Fruit fly (Drosophila melanogaster) whole organism, prepupa: ENCODE results near the gene CG9784.

Experiments used
- Blimp-1 ChIP-seq: fragments of 200-800 bp; sonication (Bioruptor generic); optimal IDR thresholded peaks from 3 replicates; lab custom pipeline; 2017; ENCODE audit warnings: missing biosample characterization, missing genetic modification characterization, mild to moderate bottlenecking, moderate library complexity, missing genetic modification reagents
- CG10669 ChIP-seq: fragments of 200-800 bp; sonication (Bioruptor generic); optimal IDR thresholded peaks from 3 replicates; lab custom pipeline; 2018; ENCODE audit warnings: missing biosample characterization, mild to moderate bottlenecking, missing genetic modification characterization, moderate library complexity
- CG11294 ChIP-seq: fragments of 200-800 bp; sonication (Bioruptor generic); IDR thresholded peaks from 2 replicates; pipeline ENCODE4 v1.3.6; 2022; ENCODE audit warnings: missing biosample characterization, missing genetic modification characterization
- CG11762 ChIP-seq: fragments of 200-800 bp; sonication (Bioruptor generic); optimal IDR thresholded peaks from 3 replicates; lab custom pipeline; 2016; ENCODE audit warnings: missing biosample characterization, missing genetic modification characterization; ENCODE audit not compliant: insufficient read depth
- CG11902 ChIP-seq: fragments of 200-800 bp; sonication (Bioruptor generic); optimal IDR thresholded peaks from 3 replicates; lab custom pipeline; 2016; ENCODE audit warnings: missing biosample characterization, missing genetic modification characterization
- CG15336 ChIP-seq: fragments of 200-800 bp; sonication (Bioruptor generic); IDR thresholded peaks from 2 replicates; pipeline ENCODE4 v1.3.6; 2022; ENCODE audit warnings: missing biosample characterization, missing genetic modification characterization
- CG16779 ChIP-seq: fragments of 200-800 bp; sonication (Bioruptor generic); optimal IDR thresholded peaks from 3 replicates; lab custom pipeline; 2017; ENCODE audit warnings: missing biosample characterization, mild to moderate bottlenecking, missing genetic modification characterization
- CG32006 ChIP-seq: fragments of 200-800 bp; sonication (Bioruptor generic); optimal IDR thresholded peaks from 3 replicates; lab custom pipeline; 2017; ENCODE audit warnings: missing biosample characterization, mild to moderate bottlenecking, missing genetic modification characterization
- CG3919 ChIP-seq: fragments of 200-800 bp; sonication (Bioruptor generic); optimal IDR thresholded peaks from 3 replicates; lab custom pipeline; 2016; ENCODE audit warnings: missing biosample characterization, missing genetic modification characterization
- CG4318 ChIP-seq: fragments of 200-800 bp; sonication (Bioruptor generic); optimal IDR thresholded peaks from 3 replicates; lab custom pipeline; 2017; ENCODE audit warnings: missing biosample characterization, mild to moderate bottlenecking, missing genetic modification characterization
- CG6808 ChIP-seq: fragments of 200-800 bp; sonication (Bioruptor generic); optimal IDR thresholded peaks from 3 replicates; lab custom pipeline; 2017; ENCODE audit warnings: missing biosample characterization, missing genetic modification characterization, mild to moderate bottlenecking, moderate library complexity, missing genetic modification reagents
- CG6854 ChIP-seq: fragments of 200-800 bp; sonication (Bioruptor generic); optimal IDR thresholded peaks from 2 replicates; lab custom pipeline; 2017; ENCODE audit warnings: missing biosample characterization, mild to moderate bottlenecking, missing genetic modification characterization
- CG7368 ChIP-seq: fragments of 200-800 bp; sonication (Bioruptor generic); optimal IDR thresholded peaks from 3 replicates; lab custom pipeline; 2016; ENCODE audit warnings: missing biosample characterization, missing genetic modification characterization
- CG8119 ChIP-seq: fragments of 200-800 bp; sonication (Bioruptor generic); IDR thresholded peaks from 3 replicates; pipeline ENCODE4 v1.3.6; 2022; ENCODE audit warnings: missing biosample characterization, missing genetic modification characterization
- CG8319 ChIP-seq: fragments of 200-800 bp; sonication (Bioruptor generic); optimal IDR thresholded peaks from 3 replicates; lab custom pipeline; 2016; ENCODE audit warnings: missing biosample characterization, missing genetic modification characterization
- Eip75B ChIP-seq: fragments of 200-800 bp; sonication (Bioruptor generic); optimal IDR thresholded peaks from 3 replicates; lab custom pipeline; 2016; ENCODE audit warnings: missing biosample characterization, missing genetic modification characterization
- Eip78C ChIP-seq: fragments of 200-800 bp; sonication (Bioruptor generic); peaks from one replicate; lab custom pipeline; 2016; ENCODE audit warnings: missing biosample characterization, missing genetic modification characterization
- Gug ChIP-seq: fragments of 200-800 bp; sonication (Bioruptor generic); IDR thresholded peaks from 2 replicates; pipeline ENCODE4 v1.3.6; 2022; ENCODE audit warnings: missing biosample characterization, missing genetic modification characterization
- Hr39 ChIP-seq: fragments of 200-800 bp; sonication (Bioruptor generic); optimal IDR thresholded peaks from 2 replicates; lab custom pipeline; 2016; ENCODE audit warnings: missing biosample characterization, missing genetic modification characterization
- OdsH ChIP-seq: fragments of 200-800 bp; sonication (Bioruptor generic); optimal IDR thresholded peaks from 3 replicates; lab custom pipeline; 2016; ENCODE audit warnings: missing biosample characterization, missing genetic modification characterization
- Smox ChIP-seq: fragments of 200-800 bp; sonication (Bioruptor generic); optimal IDR thresholded peaks from 3 replicates; lab custom pipeline; 2016; ENCODE audit warnings: missing biosample characterization, missing genetic modification characterization
- Sox14 ChIP-seq: fragments of 200-800 bp; sonication (Bioruptor generic); optimal IDR thresholded peaks from 3 replicates; lab custom pipeline; 2016; ENCODE audit warnings: missing biosample characterization, missing genetic modification characterization
- Sox15 ChIP-seq: fragments of 200-800 bp; sonication (Bioruptor generic); optimal IDR thresholded peaks from 3 replicates; lab custom pipeline; 2016; ENCODE audit warnings: missing biosample characterization, missing genetic modification characterization
- cyc ChIP-seq: fragments of 200-800 bp; sonication (Bioruptor generic); optimal IDR thresholded peaks from 3 replicates; lab custom pipeline; 2016; ENCODE audit warnings: missing biosample characterization, missing genetic modification characterization
- esn ChIP-seq: fragments of 200-800 bp; sonication (Bioruptor generic); optimal IDR thresholded peaks from 2 replicates; lab custom pipeline; 2016; ENCODE audit warnings: missing biosample characterization, mild to moderate bottlenecking, missing genetic modification characterization, moderate library complexity
- fd59A ChIP-seq: fragments of 200-800 bp; sonication (Bioruptor generic); optimal IDR thresholded peaks from 2 replicates; lab custom pipeline; 2017; ENCODE audit warnings: missing biosample characterization, mild to moderate bottlenecking, missing genetic modification characterization, missing genetic modification reagents
- fkh ChIP-seq: fragments of 200-800 bp; sonication (Bioruptor generic); optimal IDR thresholded peaks from 3 replicates; lab custom pipeline; 2017; ENCODE audit warnings: missing biosample characterization, mild to moderate bottlenecking, missing genetic modification characterization, moderate library complexity
- lz ChIP-seq: fragments of 200-800 bp; sonication (Bioruptor generic); optimal IDR thresholded peaks from 3 replicates; lab custom pipeline; 2016; ENCODE audit warnings: missing biosample characterization, missing genetic modification characterization
- pdm3 ChIP-seq: fragments of 200-800 bp; sonication (Bioruptor generic); optimal IDR thresholded peaks from 3 replicates; lab custom pipeline; 2016; ENCODE audit warnings: missing biosample characterization, missing genetic modification characterization
- salr ChIP-seq, 2 experiments: fragments of 200-800 bp; sonication (Bioruptor generic); optimal IDR thresholded peaks; 3 replicates each; lab custom pipeline; 2016 to 2018; ENCODE audit warnings: missing biosample characterization in 2 of 2, missing genetic modification characterization in 2 of 2, mild to moderate bottlenecking in 1 of 2
- vri ChIP-seq: fragments of 200-800 bp; sonication (Bioruptor generic); optimal IDR thresholded peaks from 3 replicates; lab custom pipeline; 2016; ENCODE audit warnings: missing biosample characterization, mild to moderate bottlenecking, missing genetic modification characterization

Gene CG9784

DNA sequence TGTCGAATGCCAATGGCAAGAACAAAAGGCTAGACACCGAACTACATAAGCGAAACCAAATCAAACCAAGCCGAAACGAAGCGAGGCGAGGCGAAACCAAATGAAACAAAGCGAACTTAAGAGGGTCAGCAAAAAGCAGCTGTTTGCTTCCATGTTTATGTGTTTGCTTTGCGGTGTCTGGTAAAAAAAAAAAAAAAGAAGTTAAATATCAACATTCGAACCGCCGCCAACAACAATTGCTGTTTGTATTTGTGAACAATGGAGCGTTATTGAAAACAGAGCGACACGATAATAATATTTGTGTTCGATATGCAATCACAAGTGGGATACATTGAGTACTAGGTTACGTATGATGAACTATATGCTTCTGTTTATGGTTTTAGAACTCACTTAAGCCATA is 25.4 kb downstream of the CG9784 start (continued):
- TF ChIP-seq fd59A (GFP tag; lab: Kevin White, UChicago) (peak; percentile 17), CG8319 (no peak), OdsH (GFP tag; lab: Kevin White, UChicago) (no peak), Smox (no peak), pdm3 (no peak), CG4318 (GFP tag; lab: Kevin White, UChicago) (no peak), CG10669 (GFP tag; lab: Kevin White, UChicago) (peak; percentile 30), CG3919 (GFP tag; lab: Kevin White, UChicago) (peak; percentile 4), salr (GFP tag; optimal IDR thresholded peaks at IDR 0.05; lab: Kevin White, UChicago) (no peak), esn (peak; percentile 31), CG32006 (GFP tag; lab: Kevin White, UChicago) (no peak), lz (GFP tag; lab: Kevin White, UChicago) (no peak), CG6808 (peak; percentile 27), vri (GFP tag; lab: Kevin White, UChicago) (peak; percentile 39), cyc (GFP tag; lab: Kevin White, UChicago) (no peak), CG7368 (GFP tag; lab: Kevin White, UChicago) (peak; percentile 28)
- TF ChIP-seq, all 60 proteins: peak for 21

DNA sequence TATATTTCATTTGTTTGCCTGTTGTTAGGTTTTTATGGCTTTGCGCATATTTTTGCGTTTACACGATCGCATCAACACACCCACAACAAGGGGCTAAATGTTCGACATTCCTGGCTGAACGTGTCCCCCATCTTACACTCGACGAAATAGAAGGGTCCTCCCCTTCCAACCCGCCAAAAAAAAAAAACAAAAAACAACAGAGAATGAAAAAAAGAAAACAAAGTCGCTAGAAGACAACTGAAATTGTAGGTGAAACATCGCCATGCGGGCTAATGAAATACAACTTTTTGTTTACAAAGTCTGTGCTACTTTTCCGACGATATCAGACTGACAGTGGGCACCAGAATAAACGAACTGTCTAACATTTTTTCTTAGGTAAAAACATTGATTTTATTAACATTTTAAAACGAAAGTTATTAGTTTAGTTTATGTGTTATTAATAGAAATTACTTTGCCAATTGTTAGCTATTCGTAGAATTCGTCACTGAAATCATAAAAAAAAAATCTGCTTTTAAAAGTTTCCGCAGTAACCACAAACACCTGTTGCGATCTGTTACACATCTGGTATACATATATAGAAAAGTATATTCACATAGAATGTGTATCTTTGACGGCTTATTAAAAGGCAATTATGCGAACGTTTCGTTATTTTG is 28.3 kb downstream of the CG9784 start:
- TF ChIP-seq fkh (peak; percentile 9), CG15336 (0 out of 2 replicates have a peak, but pooled peaks have one; percentile 32), Eip78C (GFP tag; lab: Kevin White, UChicago) (peak; percentile 32), pdm3 (peak; percentile 12), CG8119 (peak; percentile 43; the same call in 1 of the 3 replicates), Blimp-1 (GFP tag; lab: Kevin White, UChicago) (no peak)

DNA sequence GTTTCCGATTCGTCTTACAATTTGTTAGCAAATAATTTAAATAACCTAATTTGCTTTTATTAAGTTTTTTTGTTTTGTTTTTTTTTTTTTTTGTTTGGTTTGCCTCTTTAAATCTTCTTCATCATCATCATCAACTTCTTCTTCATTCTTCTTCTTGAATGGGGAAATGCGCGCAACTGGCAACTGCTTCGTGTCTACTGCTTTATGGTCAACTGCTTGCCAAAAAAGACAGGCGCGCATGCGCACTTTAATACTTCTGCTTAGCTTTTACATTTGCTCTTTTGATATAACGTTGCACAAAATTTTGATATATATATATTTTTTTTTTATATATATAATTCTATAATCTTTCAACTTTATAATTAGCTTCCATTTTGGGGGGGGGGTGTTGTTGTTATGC is 33.6 kb downstream of the CG9784 start:
- no peak for TF ChIP-seq CG11902
- TF ChIP-seq vri (GFP tag; lab: Kevin White, UChicago), result no peak
- no peak for TF ChIP-seq CG4318 (GFP tag; lab: Kevin White, UChicago)
- no peak for TF ChIP-seq CG3919 (GFP tag; lab: Kevin White, UChicago)
- no peak for TF ChIP-seq CG10669 (GFP tag; lab: Kevin White, UChicago)
- no peak for TF ChIP-seq lz (GFP tag; lab: Kevin White, UChicago)
- TF ChIP-seq CG16779 (tag; lab: Kevin White, UChicago), result no peak
- TF ChIP-seq Blimp-1 (GFP tag; lab: Kevin White, UChicago), result no peak
- no peak for TF ChIP-seq Sox15 (GFP tag; lab: Kevin White, UChicago)
- TF ChIP-seq CG11294 (GFP tag; lab: Robert Waterston, UW), result no peak
- TF ChIP-seq Gug (GFP tag; lab: Robert Waterston, UW), result no peak
- no peak for TF ChIP-seq Eip75B (GFP tag; lab: Kevin White, UChicago)
- no peak for TF ChIP-seq CG8319
- no peak for TF ChIP-seq OdsH (GFP tag; lab: Kevin White, UChicago)
- TF ChIP-seq CG8119, result no peak
- no peak for TF ChIP-seq CG6808
- TF ChIP-seq esn, result no peak
- TF ChIP-seq CG11762 (GFP tag; lab: Kevin White, UChicago), result no peak
- TF ChIP-seq Sox14 (GFP tag; lab: Kevin White, UChicago), result no peak
- TF ChIP-seq CG6854 (GFP tag; lab: Kevin White, UChicago), result no peak

DNA sequence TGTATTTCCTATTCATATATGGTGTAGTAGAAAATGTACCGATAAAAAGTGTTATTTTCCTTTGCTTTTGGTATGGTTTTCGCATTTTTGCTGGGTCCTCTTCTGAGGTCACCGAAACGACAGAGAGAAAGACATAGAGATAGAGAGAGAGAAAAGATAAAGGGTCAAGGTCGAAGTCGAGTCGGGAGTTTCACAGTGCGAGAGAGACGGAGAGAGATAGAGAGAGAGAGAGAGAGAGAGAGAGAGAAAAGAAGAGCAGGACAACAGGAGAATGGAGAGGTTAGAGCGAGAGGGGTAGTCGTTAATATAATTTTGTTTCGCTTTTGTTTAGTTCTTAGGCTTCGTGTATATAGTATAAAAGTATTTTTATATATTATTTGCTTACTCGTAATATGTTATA is 36.8 kb downstream of the CG9784 start:
- peak; percentile 36 for TF ChIP-seq Hr39 (GFP tag; lab: Kevin White, UChicago)
- TF ChIP-seq CG7368 (GFP tag; lab: Kevin White, UChicago), result no peak
- TF ChIP-seq, all 60 proteins: peak for 1
